Fruit fly (Drosophila melanogaster) whole organism, prepupa: ENCODE data around the gene msd5.

Experiments used
- CG10669 ChIP-seq: fragments of 200-800 bp; sonication (Bioruptor generic); optimal IDR thresholded peaks from 3 replicates; lab custom pipeline; 2018; ENCODE audit warnings: missing biosample characterization, mild to moderate bottlenecking, missing genetic modification characterization, moderate library complexity
- CG11294 ChIP-seq: fragments of 200-800 bp; sonication (Bioruptor generic); IDR thresholded peaks from 2 replicates; pipeline ENCODE4 v1.3.6; 2022; ENCODE audit warnings: missing biosample characterization, missing genetic modification characterization
- CG11902 ChIP-seq: fragments of 200-800 bp; sonication (Bioruptor generic); optimal IDR thresholded peaks from 3 replicates; lab custom pipeline; 2016; ENCODE audit warnings: missing biosample characterization, missing genetic modification characterization
- CG15336 ChIP-seq: fragments of 200-800 bp; sonication (Bioruptor generic); IDR thresholded peaks from 2 replicates; pipeline ENCODE4 v1.3.6; 2022; ENCODE audit warnings: missing biosample characterization, missing genetic modification characterization
- CG1621 ChIP-seq: fragments of 200-800 bp; sonication (Bioruptor generic); optimal IDR thresholded peaks from 3 replicates; lab custom pipeline; 2018; ENCODE audit warnings: missing biosample characterization, mild to moderate bottlenecking, missing genetic modification characterization
- CG16779 ChIP-seq: fragments of 200-800 bp; sonication (Bioruptor generic); optimal IDR thresholded peaks from 3 replicates; lab custom pipeline; 2017; ENCODE audit warnings: missing biosample characterization, mild to moderate bottlenecking, missing genetic modification characterization
- CG32006 ChIP-seq: fragments of 200-800 bp; sonication (Bioruptor generic); optimal IDR thresholded peaks from 3 replicates; lab custom pipeline; 2017; ENCODE audit warnings: missing biosample characterization, mild to moderate bottlenecking, missing genetic modification characterization
- CG34406 ChIP-seq: fragments of 200-800 bp; sonication (Bioruptor generic); optimal IDR thresholded peaks from 3 replicates; lab custom pipeline; 2016; ENCODE audit warnings: missing biosample characterization, missing genetic modification characterization
- CG3919 ChIP-seq: fragments of 200-800 bp; sonication (Bioruptor generic); optimal IDR thresholded peaks from 3 replicates; lab custom pipeline; 2016; ENCODE audit warnings: missing biosample characterization, missing genetic modification characterization
- CG4318 ChIP-seq: fragments of 200-800 bp; sonication (Bioruptor generic); optimal IDR thresholded peaks from 3 replicates; lab custom pipeline; 2017; ENCODE audit warnings: missing biosample characterization, mild to moderate bottlenecking, missing genetic modification characterization
- CG6163 ChIP-seq: fragments of 200-800 bp; sonication (Bioruptor generic); IDR thresholded peaks from 3 replicates; pipeline ENCODE4 v1.3.6; 2022; ENCODE audit warnings: missing biosample characterization, missing genetic modification characterization
- CG6276 ChIP-seq: fragments of 200-800 bp; sonication (Bioruptor generic); optimal IDR thresholded peaks from 2 replicates; lab custom pipeline; 2017; ENCODE audit warnings: missing biosample characterization, mild to moderate bottlenecking, missing genetic modification characterization
- CG6792 ChIP-seq: fragments of 200-800 bp; sonication (Bioruptor generic); optimal IDR thresholded peaks from 3 replicates; lab custom pipeline; 2016; ENCODE audit warnings: missing biosample characterization, missing genetic modification characterization
- CG6808 ChIP-seq: fragments of 200-800 bp; sonication (Bioruptor generic); optimal IDR thresholded peaks from 3 replicates; lab custom pipeline; 2017; ENCODE audit warnings: missing biosample characterization, missing genetic modification characterization, mild to moderate bottlenecking, moderate library complexity, missing genetic modification reagents
- CG6854 ChIP-seq: fragments of 200-800 bp; sonication (Bioruptor generic); optimal IDR thresholded peaks from 2 replicates; lab custom pipeline; 2017; ENCODE audit warnings: missing biosample characterization, mild to moderate bottlenecking, missing genetic modification characterization
- CG7368 ChIP-seq: fragments of 200-800 bp; sonication (Bioruptor generic); optimal IDR thresholded peaks from 3 replicates; lab custom pipeline; 2016; ENCODE audit warnings: missing biosample characterization, missing genetic modification characterization
- CG8119 ChIP-seq: fragments of 200-800 bp; sonication (Bioruptor generic); IDR thresholded peaks from 3 replicates; pipeline ENCODE4 v1.3.6; 2022; ENCODE audit warnings: missing biosample characterization, missing genetic modification characterization
- CG8319 ChIP-seq: fragments of 200-800 bp; sonication (Bioruptor generic); optimal IDR thresholded peaks from 3 replicates; lab custom pipeline; 2016; ENCODE audit warnings: missing biosample characterization, missing genetic modification characterization
- CG8632 ChIP-seq: fragments of 200-800 bp; sonication (Bioruptor generic); optimal IDR thresholded peaks from 3 replicates; lab custom pipeline; 2016; ENCODE audit warnings: missing biosample characterization, missing genetic modification characterization
- Eip75B ChIP-seq: fragments of 200-800 bp; sonication (Bioruptor generic); optimal IDR thresholded peaks from 3 replicates; lab custom pipeline; 2016; ENCODE audit warnings: missing biosample characterization, missing genetic modification characterization
- Eip78C ChIP-seq: fragments of 200-800 bp; sonication (Bioruptor generic); peaks from one replicate; lab custom pipeline; 2016; ENCODE audit warnings: missing biosample characterization, missing genetic modification characterization
- Eip93F ChIP-seq: fragments of 200-800 bp; sonication (Bioruptor generic); optimal IDR thresholded peaks from 2 replicates; lab custom pipeline; 2016; ENCODE audit warnings: missing biosample characterization, mild to moderate bottlenecking, missing genetic modification characterization
- Ets21C ChIP-seq: fragments of 200-800 bp; sonication (Bioruptor generic); optimal IDR thresholded peaks from 3 replicates; lab custom pipeline; 2016; ENCODE audit warnings: missing biosample characterization, missing genetic modification characterization
- Hr39 ChIP-seq: fragments of 200-800 bp; sonication (Bioruptor generic); optimal IDR thresholded peaks from 2 replicates; lab custom pipeline; 2016; ENCODE audit warnings: missing biosample characterization, missing genetic modification characterization
- Hr4 ChIP-seq: fragments of 200-800 bp; sonication (Bioruptor generic); optimal IDR thresholded peaks from 3 replicates; lab custom pipeline; 2016; ENCODE audit warnings: missing biosample characterization, missing genetic modification characterization
- Lpt ChIP-seq: fragments of 200-800 bp; sonication (Bioruptor generic); optimal IDR thresholded peaks from 3 replicates; lab custom pipeline; 2016; ENCODE audit warnings: missing biosample characterization, missing genetic modification characterization
- Met ChIP-seq: fragments of 200-800 bp; sonication (Bioruptor generic); optimal IDR thresholded peaks from 3 replicates; lab custom pipeline; 2016; ENCODE audit warnings: missing biosample characterization, missing genetic modification characterization
- Smox ChIP-seq: fragments of 200-800 bp; sonication (Bioruptor generic); optimal IDR thresholded peaks from 3 replicates; lab custom pipeline; 2016; ENCODE audit warnings: missing biosample characterization, missing genetic modification characterization
- Sox102F ChIP-seq: fragments of 200-800 bp; sonication (Bioruptor generic); optimal IDR thresholded peaks from 2 replicates; lab custom pipeline; 2016; ENCODE audit warnings: missing biosample characterization, mild to moderate bottlenecking, missing genetic modification characterization
- Sox14 ChIP-seq: fragments of 200-800 bp; sonication (Bioruptor generic); optimal IDR thresholded peaks from 3 replicates; lab custom pipeline; 2016; ENCODE audit warnings: missing biosample characterization, missing genetic modification characterization
- Sox15 ChIP-seq: fragments of 200-800 bp; sonication (Bioruptor generic); optimal IDR thresholded peaks from 3 replicates; lab custom pipeline; 2016; ENCODE audit warnings: missing biosample characterization, missing genetic modification characterization
- achi ChIP-seq: fragments of 200-800 bp; sonication (Bioruptor generic); optimal IDR thresholded peaks from 3 replicates; lab custom pipeline; 2016; ENCODE audit warnings: missing biosample characterization, missing genetic modification characterization
- acj6 ChIP-seq: fragments of 200-800 bp; sonication (Bioruptor generic); optimal IDR thresholded peaks from 3 replicates; lab custom pipeline; 2016; ENCODE audit warnings: missing biosample characterization, missing genetic modification characterization
- dsx ChIP-seq: fragments of 200-800 bp; optimal IDR thresholded peaks from 3 replicates; lab custom pipeline; 2019; ENCODE audit warnings: missing biosample characterization, mild to moderate bottlenecking, missing genetic modification characterization, moderate library complexity; ENCODE audit not compliant: poor library complexity, severe bottlenecking
- eg ChIP-seq: fragments of 200-800 bp; sonication (Bioruptor generic); IDR thresholded peaks from 3 replicates; pipeline ENCODE4 v1.3.6; 2022; ENCODE audit warnings: missing biosample characterization, missing genetic modification characterization
- esn ChIP-seq: fragments of 200-800 bp; sonication (Bioruptor generic); optimal IDR thresholded peaks from 2 replicates; lab custom pipeline; 2016; ENCODE audit warnings: missing biosample characterization, mild to moderate bottlenecking, missing genetic modification characterization, moderate library complexity
- fd59A ChIP-seq: fragments of 200-800 bp; sonication (Bioruptor generic); optimal IDR thresholded peaks from 2 replicates; lab custom pipeline; 2017; ENCODE audit warnings: missing biosample characterization, mild to moderate bottlenecking, missing genetic modification characterization, missing genetic modification reagents
- fd85E ChIP-seq: fragments of 200-800 bp; sonication (Bioruptor generic); optimal IDR thresholded peaks from 3 replicates; lab custom pipeline; 2016; ENCODE audit warnings: missing biosample characterization, missing genetic modification characterization
- fkh ChIP-seq: fragments of 200-800 bp; sonication (Bioruptor generic); optimal IDR thresholded peaks from 3 replicates; lab custom pipeline; 2017; ENCODE audit warnings: missing biosample characterization, mild to moderate bottlenecking, missing genetic modification characterization, moderate library complexity
- lz ChIP-seq: fragments of 200-800 bp; sonication (Bioruptor generic); optimal IDR thresholded peaks from 3 replicates; lab custom pipeline; 2016; ENCODE audit warnings: missing biosample characterization, missing genetic modification characterization
- net ChIP-seq: fragments of 200-800 bp; sonication (Bioruptor generic); optimal IDR thresholded peaks from 3 replicates; lab custom pipeline; 2016; ENCODE audit warnings: missing biosample characterization, missing genetic modification characterization
- pdm3 ChIP-seq: fragments of 200-800 bp; sonication (Bioruptor generic); optimal IDR thresholded peaks from 3 replicates; lab custom pipeline; 2016; ENCODE audit warnings: missing biosample characterization, missing genetic modification characterization
- salr ChIP-seq, 2 experiments: fragments of 200-800 bp; sonication (Bioruptor generic); optimal IDR thresholded peaks; 3 replicates each; lab custom pipeline; 2016 to 2018; ENCODE audit warnings: missing biosample characterization in 2 of 2, missing genetic modification characterization in 2 of 2, mild to moderate bottlenecking in 1 of 2
- ss ChIP-seq, 2 experiments: fragments of 200-800 bp; sonication (Bioruptor generic); optimal IDR thresholded peaks; 2 replicates in 1 of 2; 3 replicates in 1 of 2; lab custom pipeline; 2017 to 2018; ENCODE audit warnings: mild to moderate bottlenecking in 2 of 2, missing biosample characterization in 2 of 2, missing genetic modification characterization in 2 of 2, moderate library complexity in 1 of 2
- svp ChIP-seq: fragments of 200-800 bp; sonication (Bioruptor generic); peaks from one replicate; lab custom pipeline; 2016; ENCODE audit warnings: missing biosample characterization, missing genetic modification characterization
- topi ChIP-seq: fragments of 200-800 bp; sonication (Bioruptor generic); optimal IDR thresholded peaks from 3 replicates; lab custom pipeline; 2016; ENCODE audit warnings: missing biosample characterization, missing genetic modification characterization
- vri ChIP-seq: fragments of 200-800 bp; sonication (Bioruptor generic); optimal IDR thresholded peaks from 3 replicates; lab custom pipeline; 2016; ENCODE audit warnings: missing biosample characterization, mild to moderate bottlenecking, missing genetic modification characterization

Gene msd5

DNA sequence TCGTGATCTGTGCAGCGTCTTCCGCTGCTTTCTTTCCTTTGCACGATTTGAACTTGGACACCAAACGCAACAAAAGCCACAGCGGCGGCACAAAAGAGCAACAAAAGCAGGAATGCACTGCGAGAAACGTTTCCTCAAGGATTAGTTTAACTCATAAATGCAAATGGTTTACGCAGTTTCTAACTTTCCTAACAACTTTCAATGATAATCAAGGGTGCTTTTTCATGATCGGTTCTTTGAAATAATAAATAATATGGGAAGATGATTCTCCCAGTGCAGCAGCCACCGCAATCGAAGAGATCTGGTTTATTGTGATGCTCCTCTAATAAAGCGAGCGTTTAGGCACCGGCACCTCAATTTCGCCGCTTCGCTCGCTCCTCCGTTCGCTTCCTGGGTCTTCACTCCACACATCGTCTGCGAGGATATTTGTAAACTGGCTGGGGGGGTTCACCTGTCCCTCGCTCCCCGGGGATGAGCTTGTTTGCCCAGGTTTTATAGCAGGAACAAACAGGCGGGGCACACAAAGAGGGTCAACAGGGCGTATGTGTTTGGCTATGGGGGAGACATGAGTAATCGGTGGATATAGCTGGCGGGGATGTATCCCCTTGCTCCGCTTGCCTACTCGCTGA, 13.7 kb downstream of the msd5 start (continued):
- TF ChIP-seq CG6276 (GFP tag; lab: Kevin White, UChicago) (peak; percentile 91), Hr4 (GFP tag; lab: Kevin White, UChicago) (peak; percentile 96), CG7368 (GFP tag; lab: Kevin White, UChicago) (peak; percentile 91), CG32006 (GFP tag; lab: Kevin White, UChicago) (peak; percentile 97), CG8632 (GFP tag; lab: Kevin White, UChicago) (peak; percentile 90), ss (GFP tag; optimal IDR thresholded peaks at IDR 0.05; lab: Kevin White, UChicago) (peak; percentile 67 to 70), pdm3 (peak; percentile 93), Eip75B (GFP tag; lab: Kevin White, UChicago) (peak; percentile 96), CG1621 (tag; lab: Kevin White, UChicago) (peak; percentile 84), topi (peak; percentile 97), Sox15 (peak; percentile 89), Sox14 (GFP tag; lab: Kevin White, UChicago) (peak; percentile 98), CG8119 (GFP tag; lab: Robert Waterston, UW) (peak; percentile 96), CG10669 (peak; percentile 83), CG4318 (peak; percentile 94), svp (GFP tag; lab: Kevin White, UChicago) (peak; percentile 99), salr (GFP tag; optimal IDR thresholded peaks at IDR 0.05; lab: Kevin White, UChicago) (peak; percentile 78 to 95), CG8319 (GFP tag; lab: Kevin White, UChicago) (peak; percentile 90), fd85E (GFP tag; lab: Kevin White, UChicago) (peak; percentile 87), CG6163 (GFP tag; lab: Robert Waterston, UW) (peak; percentile 97), CG15336 (GFP tag; lab: Robert Waterston, UW) (peak; percentile 96), Ets21C (GFP tag; lab: Kevin White, UChicago) (peak; percentile 95), CG6808 (GFP tag; lab: Kevin White, UChicago) (peak; percentile 83), CG6854 (GFP tag; lab: Kevin White, UChicago) (peak; percentile 98), fd59A (GFP tag; lab: Kevin White, UChicago) (peak; percentile 86), Smox (peak; percentile 97), Lpt (GFP tag; lab: Kevin White, UChicago) (peak; percentile 94), CG34406 (peak; percentile 94), acj6 (peak; percentile 97), dsx (peak; percentile 64), Sox102F (GFP tag; lab: Kevin White, UChicago) (peak; percentile 98), CG11902 (GFP tag; lab: Kevin White, UChicago) (peak; percentile 91)

DNA sequence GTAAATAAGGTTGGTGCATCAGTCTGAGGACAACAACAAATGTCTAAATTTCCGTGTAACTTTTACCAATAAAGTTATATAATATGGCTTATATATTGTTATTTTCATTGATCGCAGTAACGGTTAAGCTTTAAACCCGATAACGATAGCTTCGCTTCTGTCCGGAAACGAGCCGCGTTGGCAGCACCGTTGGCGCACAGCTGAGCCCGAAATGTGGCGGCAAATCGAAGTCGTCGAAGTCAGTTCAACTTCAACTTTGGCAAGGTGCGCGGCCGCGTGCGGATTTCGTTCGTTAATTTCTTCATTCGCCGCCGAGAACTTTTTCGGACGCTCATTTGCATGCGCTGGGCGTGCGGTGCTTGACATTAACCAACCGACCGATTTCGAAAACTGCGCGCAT, 14.7 kb downstream of the msd5 start, which contains the start of gene Myo61F:
Myo61F (plus strand) TSS at position 240 of the 400 bp plus-strand sequence.
- TF ChIP-seq fkh (GFP tag; lab: Kevin White, UChicago) (no peak), fd59A (GFP tag; lab: Kevin White, UChicago) (no peak), net (GFP tag; lab: Kevin White, UChicago) (no peak), CG3919 (GFP tag; lab: Kevin White, UChicago) (no peak), fd85E (GFP tag; lab: Kevin White, UChicago) (no peak), Sox15 (no peak), CG6854 (GFP tag; lab: Kevin White, UChicago) (peak; percentile 30), Sox14 (GFP tag; lab: Kevin White, UChicago) (no peak), Ets21C (GFP tag; lab: Kevin White, UChicago) (no peak), lz (GFP tag; lab: Kevin White, UChicago) (no peak), Met (GFP tag; lab: Kevin White, UChicago) (no peak), Eip75B (GFP tag; lab: Kevin White, UChicago) (no peak), CG16779 (tag; lab: Kevin White, UChicago) (no peak), Hr39 (GFP tag; lab: Kevin White, UChicago) (no peak), Eip93F (GFP tag; lab: Kevin White, UChicago) (no peak), dsx (peak; percentile 37), CG6808 (GFP tag; lab: Kevin White, UChicago) (no peak), CG11902 (GFP tag; lab: Kevin White, UChicago) (no peak), CG8119 (GFP tag; lab: Robert Waterston, UW) (no peak), achi (no peak), pdm3 (no peak), topi (no peak), CG15336 (GFP tag; lab: Robert Waterston, UW) (no peak), CG7368 (GFP tag; lab: Kevin White, UChicago) (no peak), CG11294 (GFP tag; lab: Robert Waterston, UW) (no peak), svp (GFP tag; lab: Kevin White, UChicago) (peak; percentile 74), eg (GFP tag; lab: Robert Waterston, UW) (0 out of 3 replicates have a peak, but pooled peaks have one; percentile 15), acj6 (no peak), Eip78C (GFP tag; lab: Kevin White, UChicago) (peak; percentile 36), CG6163 (GFP tag; lab: Robert Waterston, UW) (peak; percentile 60; the same call in 2 of the 3 replicates), CG10669 (no peak), CG6276 (GFP tag; lab: Kevin White, UChicago) (no peak), CG6792 (GFP tag; lab: Kevin White, UChicago) (no peak), esn (no peak), vri (peak; percentile 79)
